Worm (Caenorhabditis elegans) whole organism, L2 larva: ENCODE data around the gene C26B9.3.

ENCODE experiments used
- ama-1 ChIP-seq: fragments of 150-350 bp; optimal IDR thresholded peaks from 2 replicates; lab custom pipeline; 2018; ENCODE audit warnings: inconsistent platforms
- blmp-1 ChIP-seq: sonication (generic microtip); optimal IDR thresholded peaks from 2 replicates; lab custom pipeline; 2017; ENCODE audit warnings: missing genetic modification characterization, mild to moderate bottlenecking, missing compliant biosample characterization, antibody characterized with exemption, moderate library complexity; ENCODE audit not compliant: insufficient read depth
- ceh-82 ChIP-seq: fragments of 150-350 bp; optimal IDR thresholded peaks from 2 replicates; lab custom pipeline; 2014; ENCODE audit warnings: missing biosample characterization, missing genetic modification characterization
- egl-27 ChIP-seq: sonication (generic microtip); optimal IDR thresholded peaks from 3 replicates; lab custom pipeline; 2017; ENCODE audit warnings: missing biosample characterization, missing genetic modification reagents, missing genetic modification characterization
- elt-1 ChIP-seq: fragments of 150-350 bp; optimal IDR thresholded peaks from 2 replicates; lab custom pipeline; 2014; ENCODE audit warnings: missing biosample characterization, missing genetic modification characterization
- lin-39 ChIP-seq: fragments of 150-350 bp; optimal IDR thresholded peaks from 2 replicates; lab custom pipeline; 2014; ENCODE audit warnings: missing biosample characterization, missing genetic modification reagents, missing genetic modification characterization
- nhr-12 ChIP-seq: fragments of 150-350 bp; optimal IDR thresholded peaks from 2 replicates; lab custom pipeline; 2014; ENCODE audit warnings: missing biosample characterization, missing genetic modification characterization
- nhr-25 ChIP-seq: fragments of 150-350 bp; sonication (generic microtip); optimal IDR thresholded peaks from 3 replicates; lab custom pipeline; 2014; ENCODE audit warnings: missing biosample characterization, missing genetic modification characterization
- nhr-6 ChIP-seq: fragments of 150-350 bp; optimal IDR thresholded peaks from 2 replicates; lab custom pipeline; 2014; ENCODE audit warnings: missing biosample characterization, missing genetic modification characterization
- sem-4 ChIP-seq: fragments of 150-350 bp; optimal IDR thresholded peaks from 2 replicates; lab custom pipeline; 2014; ENCODE audit warnings: missing biosample characterization, missing genetic modification reagents, missing genetic modification characterization
- skn-1 ChIP-seq: sonication (generic microtip); optimal IDR thresholded peaks from 2 replicates; lab custom pipeline; 2017; ENCODE audit warnings: missing biosample characterization, missing genetic modification characterization
- snpc-4 ChIP-seq: fragments of 150-350 bp; optimal IDR thresholded peaks from 2 replicates; lab custom pipeline; 2014; ENCODE audit warnings: missing biosample characterization, missing genetic modification characterization
- unc-62 ChIP-seq: fragments of 150-350 bp; optimal IDR thresholded peaks from 2 replicates; lab custom pipeline; 2014; ENCODE audit warnings: missing biosample characterization, missing genetic modification reagents, missing genetic modification characterization
- ztf-11 ChIP-seq: sonication (generic microtip); optimal IDR thresholded peaks from 2 replicates; lab custom pipeline; 2017; ENCODE audit warnings: missing biosample characterization, missing genetic modification characterization

DNA sequence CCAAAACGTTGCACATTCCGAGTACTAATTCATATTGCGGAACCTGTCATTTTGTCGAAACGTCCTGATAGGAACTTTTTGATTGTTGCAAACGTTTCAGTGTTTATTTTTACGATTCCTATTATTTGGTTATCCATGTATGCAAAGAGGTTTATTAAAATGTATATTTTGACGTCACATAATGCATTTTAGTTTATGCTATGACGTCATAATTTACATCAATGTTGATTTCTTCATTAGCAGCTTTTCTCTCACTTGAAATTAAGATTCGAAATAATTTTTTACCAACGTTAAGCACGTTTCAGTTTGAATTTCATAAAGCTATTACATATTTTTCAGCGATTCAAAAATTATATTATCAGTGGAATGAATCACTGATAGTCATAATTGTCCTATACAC is 28.5 kb downstream of the C26B9.3 start:
- no peak for TF ChIP-seq ceh-82
- no peak for TF ChIP-seq ztf-11 (tag; lab: Kevin White, UChicago)
- TF ChIP-seq nhr-25, result no peak
- TF ChIP-seq ama-1 (lab: Kevin White, UChicago), result no peak
- no peak for TF ChIP-seq nhr-6 (tag; lab: Kevin White, UChicago)
- no peak for TF ChIP-seq nhr-12
- no peak for TF ChIP-seq unc-62
- no peak for TF ChIP-seq snpc-4 (tag; lab: Kevin White, UChicago)
- TF ChIP-seq sem-4 (tag; lab: Kevin White, UChicago), result no peak
- TF ChIP-seq blmp-1, result no peak
- no peak for TF ChIP-seq skn-1 (tag; lab: Kevin White, UChicago)
- no peak for TF ChIP-seq egl-27 (tag; lab: Kevin White, UChicago)
- TF ChIP-seq lin-39, result no peak
- TF ChIP-seq elt-1 (tag; lab: Kevin White, UChicago), result no peak
